Fruit fly (Drosophila melanogaster) whole organism: ENCODE data around the gene CG32276.

ENCODE experiments used
- psq ChIP-seq: fragments of >200 bp; optimal IDR thresholded peaks from 2 replicates; lab custom pipeline; 2017
- usp ChIP-seq: fragments of >200 bp; optimal IDR thresholded peaks from 2 replicates; lab custom pipeline; 2017; ENCODE audit warnings: missing biosample characterization, missing genetic modification characterization, mixed read lengths

dm6 chr3L:3150376-3150775, 48.5 kb downstream of the CG32276 start:
- TF ChIP-seq usp (GFP tag; lab: Kevin White, UChicago) (no peak), psq (no peak)
